Worm (Caenorhabditis elegans): ENCODE data around the gene F46H5.3.

DNA sequence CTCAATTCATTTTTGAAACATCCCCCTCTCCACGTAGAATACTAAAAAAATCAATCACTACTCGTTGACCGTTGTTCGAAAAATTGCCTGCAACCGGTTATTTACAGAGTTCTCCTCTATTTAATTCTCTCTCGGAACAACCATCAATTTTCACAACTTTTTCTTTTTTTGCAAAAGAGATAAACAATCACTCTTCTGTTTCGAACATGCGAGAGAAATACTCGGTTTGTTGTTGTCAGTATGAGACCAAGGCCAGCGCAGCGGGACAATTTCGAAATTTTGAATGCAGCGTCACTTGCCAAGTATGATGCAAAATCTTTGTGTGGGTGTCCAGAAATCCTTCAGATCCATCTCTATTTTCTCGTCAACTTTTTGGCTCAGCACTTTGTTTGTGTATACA is 8.1 kb downstream of the F46H5.3 start:
- no peak for TF ChIP-seq ztf-4 (tag; optimal IDR thresholded peaks at IDR 0.05)
- TF ChIP-seq unc-130 (tag; optimal IDR thresholded peaks at IDR 0.05) = no peak
- TF ChIP-seq unc-62 (GFP tag; optimal IDR thresholded peaks at IDR 0.05) = no peak
- TF ChIP-seq elt-3 (tag; optimal IDR thresholded peaks at IDR 0.05) = peak in 1 of 6 experiments; percentile 10
- peak; percentile 21 for TF ChIP-seq mep-1 (tag; optimal IDR thresholded peaks at IDR 0.05)
- no peak for TF ChIP-seq isw-1 (GFP tag; IDR thresholded peaks at IDR 0.05)
- peak; percentile 12 for TF ChIP-seq fos-1 (tag; optimal IDR thresholded peaks at IDR 0.05)
- TF ChIP-seq sox-4 (tag; optimal IDR thresholded peaks at IDR 0.05) = no peak
- peak; percentile 27 for TF ChIP-seq nhr-20 (tag; optimal IDR thresholded peaks at IDR 0.05)
